Fruit fly (Drosophila melanogaster) whole organism, prepupa: ENCODE results near the gene CG1544.

Experiments
- CG6163 ChIP-seq: fragments of 200-800 bp; sonication (Bioruptor generic); IDR thresholded peaks from 3 replicates; pipeline ENCODE4 v1.3.6; 2022; ENCODE audit warnings: missing biosample characterization, missing genetic modification characterization
- OdsH ChIP-seq: fragments of 200-800 bp; sonication (Bioruptor generic); optimal IDR thresholded peaks from 3 replicates; lab custom pipeline; 2016; ENCODE audit warnings: missing biosample characterization, missing genetic modification characterization
- fd59A ChIP-seq: fragments of 200-800 bp; sonication (Bioruptor generic); optimal IDR thresholded peaks from 2 replicates; lab custom pipeline; 2017; ENCODE audit warnings: missing biosample characterization, mild to moderate bottlenecking, missing genetic modification characterization, missing genetic modification reagents

Gene CG1544

DNA sequence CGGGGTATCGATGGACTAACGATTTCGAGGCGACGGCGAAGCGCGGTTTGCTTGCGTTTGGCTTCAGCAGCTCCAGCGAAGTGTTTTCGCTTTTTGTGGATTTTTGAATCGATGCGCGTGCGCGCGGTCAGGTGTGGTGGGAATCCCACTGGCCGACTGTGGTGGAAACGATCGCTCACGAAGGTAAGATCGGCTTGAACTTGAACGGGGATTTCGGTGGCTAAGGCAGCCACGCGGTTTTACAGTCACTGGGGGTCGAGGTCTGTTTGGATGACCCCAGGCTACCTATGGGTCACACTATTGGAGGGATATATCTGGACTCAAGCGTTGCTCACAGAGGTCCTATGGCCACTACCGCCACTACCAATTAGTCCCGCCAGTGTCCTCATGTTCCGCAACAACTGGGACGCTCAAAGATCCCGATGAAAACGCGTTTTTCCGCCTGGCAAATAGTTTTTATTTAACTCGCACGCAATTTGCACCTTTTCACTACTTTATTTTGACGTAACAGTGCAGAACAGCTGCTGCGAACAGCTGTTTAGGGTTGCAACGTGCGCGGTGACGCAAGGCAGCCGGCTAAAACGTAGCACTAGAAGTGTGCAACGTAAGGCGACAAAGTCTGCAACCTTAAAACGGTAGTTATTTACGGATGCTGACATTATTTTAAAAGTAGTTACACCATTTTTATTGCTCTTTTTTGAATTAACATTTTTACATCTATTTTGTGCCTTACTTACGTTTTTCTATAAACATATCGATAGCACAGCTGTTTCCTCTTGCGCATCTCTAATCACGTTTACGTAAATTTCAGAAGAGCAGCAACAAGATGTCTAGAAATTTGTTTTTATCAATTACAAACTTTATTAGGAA lies 55.6 kb downstream of the CG1544 start, which contains the start of the genes qless and mRpL32 (continued):
- TF ChIP-seq OdsH (peak; percentile 33), fd59A (no peak), CG6163 (GFP tag; lab: Robert Waterston, UW) (peak; percentile 43; the same call in 2 of the 3 replicates)
